Worm (Caenorhabditis elegans): ENCODE measurements around the gene srm-4.

Gene srm-4

ce11 chrV:14320246-14320645 is 13.0 kb upstream of the srm-4 start, which contains the start of gene F47B8.14:
F47B8.14 (plus strand) TSS chrV:14320546.
- TF ChIP-seq ztf-23 (GFP tag; IDR thresholded peaks at IDR 0.05), result no peak
- TF ChIP-seq T22C8.4 (GFP tag; IDR thresholded peaks at IDR 0.05), result no peak
- no peak for TF ChIP-seq flt-1 (GFP tag; IDR thresholded peaks at IDR 0.05)
- TF ChIP-seq tab-1 (GFP tag; IDR thresholded peaks at IDR 0.05), result no peak
- TF ChIP-seq med-1 (GFP tag; optimal IDR thresholded peaks at IDR 0.05; ENCODE audit: insufficient read depth), result no peak
- TF ChIP-seq ztf-29 (GFP tag; IDR thresholded peaks at IDR 0.05), result no peak

DNA sequence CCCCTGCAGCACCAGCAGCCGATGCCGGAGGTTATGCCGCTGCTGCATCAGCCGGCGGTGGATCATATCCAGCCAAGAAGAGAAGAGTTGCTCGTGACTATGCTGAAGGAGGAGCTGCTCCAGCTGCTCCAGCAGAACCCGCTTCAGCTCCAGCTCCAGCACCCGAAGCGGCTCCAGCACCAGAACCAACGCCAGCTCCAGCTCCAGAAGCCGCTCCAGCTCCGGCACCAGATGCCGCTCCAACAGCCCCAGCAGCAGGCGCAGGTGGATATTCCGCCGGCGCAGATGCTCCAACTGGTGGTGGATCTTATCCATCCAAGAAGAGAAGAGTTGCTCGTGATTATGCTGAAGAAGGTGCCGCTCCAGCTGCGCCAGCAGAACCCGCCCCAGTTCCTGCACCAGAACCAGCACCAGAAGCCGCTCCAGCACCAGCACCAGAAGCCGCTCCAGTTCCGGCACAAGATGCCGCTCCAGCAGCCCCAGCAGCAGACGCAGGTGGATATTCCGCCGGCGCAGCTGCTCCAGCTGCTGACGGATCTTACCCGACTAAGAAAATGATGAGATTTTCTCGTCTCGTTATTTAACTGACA is 12.4 kb upstream of the srm-4 start:
- TF ChIP-seq ztf-23 (GFP tag; IDR thresholded peaks at IDR 0.05) (no peak), klf-2 (GFP tag; conservative IDR thresholded peaks at IDR 0.05) (no peak), med-1 (GFP tag; optimal IDR thresholded peaks at IDR 0.05; ENCODE audit: insufficient read depth) (no peak), T22C8.4 (GFP tag; IDR thresholded peaks at IDR 0.05) (no peak), tab-1 (GFP tag; IDR thresholded peaks at IDR 0.05) (no peak), cog-1 (tag; optimal IDR thresholded peaks at IDR 0.05) (no peak), flt-1 (GFP tag; IDR thresholded peaks at IDR 0.05) (no peak), ztf-29 (GFP tag; IDR thresholded peaks at IDR 0.05) (no peak)

ce11 chrV:14322743-14323142 is 10.5 kb upstream of the srm-4 start, which contains the start of gene F47B8.3:
F47B8.3 (minus strand) TSS chrV:14323003.
- no peak for TF ChIP-seq ztf-29 (GFP tag; IDR thresholded peaks at IDR 0.05)
- no peak for TF ChIP-seq ref-1 (GFP tag; conservative IDR thresholded peaks at IDR 0.05)
- no peak for TF ChIP-seq ztf-23 (GFP tag; IDR thresholded peaks at IDR 0.05)
- no peak for TF ChIP-seq T22C8.4 (GFP tag; IDR thresholded peaks at IDR 0.05)
- TF ChIP-seq flt-1 (GFP tag; IDR thresholded peaks at IDR 0.05), result no peak
- no peak for TF ChIP-seq klf-2 (GFP tag; conservative IDR thresholded peaks at IDR 0.05)
- no peak for TF ChIP-seq tab-1 (GFP tag; IDR thresholded peaks at IDR 0.05)
- no peak for TF ChIP-seq med-1 (GFP tag; optimal IDR thresholded peaks at IDR 0.05; ENCODE audit: insufficient read depth)
- no peak for TF ChIP-seq cog-1 (tag; optimal IDR thresholded peaks at IDR 0.05)

- TF ChIP-seq flt-1 (GFP tag; IDR thresholded peaks at IDR 0.05), result no peak
- TF ChIP-seq T22C8.4 (GFP tag; IDR thresholded peaks at IDR 0.05), result no peak
- TF ChIP-seq tab-1 (GFP tag; IDR thresholded peaks at IDR 0.05), result no peak
- TF ChIP-seq ref-1 (GFP tag; conservative IDR thresholded peaks at IDR 0.05), result no peak
These were observed 8.4 kb upstream of the srm-4 start, which contains the start of the genes F47B8.4 and F47B8.18 for ce11 chrV:14324502-14325467. F47B8.4 (minus strand) TSS chrV:14324673. F47B8.18 (minus strand) TSS chrV:14325464.

- no peak for TF ChIP-seq cog-1 (tag; optimal IDR thresholded peaks at IDR 0.05)
These were observed 5.4 kb upstream of the srm-4 start, which contains the start of gene F47B8.5 for ce11 chrV:14327776-14328175. F47B8.5 (minus strand) TSS chrV:14327876.

ce11 chrV:14328806-14329205 is 4.4 kb upstream of the srm-4 start, which contains the start of gene pepm-1:
pepm-1 (plus strand) TSS chrV:14329106.
- TF ChIP-seq tab-1 (GFP tag; IDR thresholded peaks at IDR 0.05) (no peak), ztf-29 (GFP tag; IDR thresholded peaks at IDR 0.05) (no peak), T22C8.4 (GFP tag; IDR thresholded peaks at IDR 0.05) (no peak), cog-1 (tag; optimal IDR thresholded peaks at IDR 0.05) (no peak), flt-1 (GFP tag; IDR thresholded peaks at IDR 0.05) (no peak), med-1 (GFP tag; optimal IDR thresholded peaks at IDR 0.05; ENCODE audit: insufficient read depth) (no peak), klf-2 (GFP tag; conservative IDR thresholded peaks at IDR 0.05) (no peak), ztf-23 (GFP tag; IDR thresholded peaks at IDR 0.05) (no peak), ref-1 (GFP tag; conservative IDR thresholded peaks at IDR 0.05) (no peak)

DNA sequence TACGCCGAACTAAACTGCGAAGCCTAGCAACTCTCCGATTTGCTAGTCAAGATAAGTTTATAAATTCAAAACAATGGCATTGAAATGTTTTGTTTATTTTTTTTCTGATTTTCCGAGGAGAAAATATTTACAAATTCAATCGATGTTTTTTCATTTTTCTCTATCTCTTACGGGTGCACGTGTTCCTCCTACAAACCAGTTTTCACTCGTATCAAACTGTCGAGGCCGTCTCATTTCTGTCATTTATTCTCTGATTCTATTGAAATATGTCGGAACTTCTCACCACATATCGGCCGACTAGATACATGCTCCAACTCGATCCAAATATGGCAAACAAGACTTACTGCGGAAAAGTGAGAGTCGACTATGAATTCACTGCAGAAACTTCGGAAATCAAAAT is 1.7 kb upstream of the srm-4 start, which contains the start of gene F47B8.8:
F47B8.8 (plus strand) TSS at position 257 of the 400 bp plus-strand sequence.
- TF ChIP-seq tab-1 (GFP tag; IDR thresholded peaks at IDR 0.05) (no peak), ztf-23 (GFP tag; IDR thresholded peaks at IDR 0.05) (no peak), med-1 (GFP tag; optimal IDR thresholded peaks at IDR 0.05; ENCODE audit: insufficient read depth) (no peak), klf-2 (GFP tag; conservative IDR thresholded peaks at IDR 0.05) (no peak), ztf-29 (GFP tag; IDR thresholded peaks at IDR 0.05) (no peak), ref-1 (GFP tag; conservative IDR thresholded peaks at IDR 0.05) (no peak), flt-1 (GFP tag; IDR thresholded peaks at IDR 0.05) (no peak), T22C8.4 (GFP tag; IDR thresholded peaks at IDR 0.05) (no peak), cog-1 (tag; optimal IDR thresholded peaks at IDR 0.05) (no peak)

DNA sequence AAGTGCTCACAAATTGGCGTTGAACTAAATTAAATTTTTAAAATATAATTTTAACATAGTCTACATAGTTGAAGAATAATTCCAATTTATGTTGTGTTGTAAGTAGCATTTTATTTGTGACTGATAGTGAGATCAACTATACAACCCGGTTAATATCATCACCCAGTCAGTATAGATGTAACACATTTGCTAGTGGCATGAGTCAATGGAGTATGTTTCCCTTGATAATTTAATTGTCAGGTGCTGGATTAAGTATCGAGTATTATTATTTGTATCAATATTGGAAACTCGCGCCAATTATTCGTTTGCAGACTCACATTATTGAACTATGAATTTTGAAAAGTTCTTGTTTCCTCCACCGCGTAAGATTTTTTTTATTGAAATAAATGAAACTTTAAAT is 1.7 kb downstream of the srm-4 start, which contains the start of gene srm-5:
srm-5 (plus strand) TSS at position 301 of the 400 bp plus-strand sequence.
- TF ChIP-seq ztf-23 (GFP tag; IDR thresholded peaks at IDR 0.05) (no peak), tab-1 (GFP tag; IDR thresholded peaks at IDR 0.05) (no peak), ztf-29 (GFP tag; IDR thresholded peaks at IDR 0.05) (no peak), klf-2 (GFP tag; conservative IDR thresholded peaks at IDR 0.05) (no peak), ref-1 (GFP tag; conservative IDR thresholded peaks at IDR 0.05) (no peak), flt-1 (GFP tag; IDR thresholded peaks at IDR 0.05) (no peak), cog-1 (tag; optimal IDR thresholded peaks at IDR 0.05) (no peak), T22C8.4 (GFP tag; IDR thresholded peaks at IDR 0.05) (no peak), med-1 (GFP tag; optimal IDR thresholded peaks at IDR 0.05; ENCODE audit: insufficient read depth) (no peak)

DNA sequence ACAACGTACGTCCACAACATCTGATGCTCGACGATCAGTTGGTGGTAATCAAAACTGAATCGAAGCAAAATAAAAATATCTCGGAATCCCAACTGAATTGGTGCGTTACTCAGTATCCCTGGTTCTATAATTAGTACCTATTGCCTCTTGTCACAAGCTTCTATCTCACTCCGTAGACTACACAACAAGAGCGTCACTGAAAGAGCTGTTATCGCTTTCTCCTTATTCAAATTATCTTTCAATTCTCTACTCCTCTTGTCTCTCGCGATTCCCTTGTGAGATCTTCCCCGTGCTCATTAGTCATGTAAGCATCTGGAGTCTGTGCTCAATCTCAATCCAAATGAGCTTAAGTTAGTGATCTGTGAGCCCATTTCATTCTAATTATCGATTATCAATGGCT is 3.4 kb downstream of the srm-4 start, which contains the start of gene srm-6:
srm-6 (plus strand) TSS at position 301 of the 400 bp plus-strand sequence.
- TF ChIP-seq ztf-29 (GFP tag; IDR thresholded peaks at IDR 0.05) (no peak), ref-1 (GFP tag; conservative IDR thresholded peaks at IDR 0.05) (no peak), tab-1 (GFP tag; IDR thresholded peaks at IDR 0.05) (no peak), T22C8.4 (GFP tag; IDR thresholded peaks at IDR 0.05) (no peak), cog-1 (tag; optimal IDR thresholded peaks at IDR 0.05) (no peak), ztf-23 (GFP tag; IDR thresholded peaks at IDR 0.05) (no peak), flt-1 (GFP tag; IDR thresholded peaks at IDR 0.05) (no peak), klf-2 (GFP tag; conservative IDR thresholded peaks at IDR 0.05) (no peak), med-1 (GFP tag; optimal IDR thresholded peaks at IDR 0.05; ENCODE audit: insufficient read depth) (no peak)
